Worm (Caenorhabditis elegans) whole organism, late embryonic: Measurements from ENCODE around the gene C55C3.4.

Experiments
- C38D4.7 ChIP-seq: fragments of 200-800 bp; sonication (Bioruptor generic); optimal IDR thresholded peaks from 2 replicates; lab custom pipeline; 2018; ENCODE audit warnings: mild to moderate bottlenecking, missing genetic modification characterization, moderate library complexity, missing compliant biosample characterization
- K02D7.2 ChIP-seq: sonication (generic microtip); optimal IDR thresholded peaks from 2 replicates; lab custom pipeline; 2017; ENCODE audit warnings: mild to moderate bottlenecking, missing genetic modification characterization, missing compliant biosample characterization
- T23F11.4 ChIP-seq: fragments of 200-800 bp; sonication (Bioruptor generic); optimal IDR thresholded peaks from 2 replicates; lab custom pipeline; 2018; ENCODE audit warnings: mild to moderate bottlenecking, missing genetic modification characterization, missing compliant biosample characterization
- ahr-1 ChIP-seq: sonication (generic microtip); optimal IDR thresholded peaks from 2 replicates; lab custom pipeline; 2016; ENCODE audit warnings: missing genetic modification characterization, missing compliant biosample characterization
- ceh-2 ChIP-seq: sonication (generic microtip); optimal IDR thresholded peaks from 2 replicates; lab custom pipeline; 2016; ENCODE audit warnings: missing genotype, missing genetic modification characterization, missing compliant biosample characterization
- ceh-22 ChIP-seq: sonication (generic microtip); optimal IDR thresholded peaks from 2 replicates; lab custom pipeline; 2017; ENCODE audit warnings: missing biosample characterization, missing genetic modification characterization
- ceh-31 ChIP-seq: sonication (generic microtip); optimal IDR thresholded peaks from 2 replicates; lab custom pipeline; 2016; ENCODE audit warnings: missing genetic modification characterization, missing compliant biosample characterization
- ceh-34 ChIP-seq: sonication (generic microtip); optimal IDR thresholded peaks from 2 replicates; lab custom pipeline; 2016; ENCODE audit warnings: mild to moderate bottlenecking, missing genetic modification characterization, missing compliant biosample characterization
- ceh-45 ChIP-seq: fragments of 200-800 bp; sonication (Bioruptor generic); IDR thresholded peaks from 2 replicates; pipeline ENCODE4 v1.3.6; 2022; ENCODE audit warnings: missing genetic modification reagents, missing genetic modification characterization, missing compliant biosample characterization
- ceh-48 ChIP-seq: sonication (generic microtip); optimal IDR thresholded peaks from 2 replicates; lab custom pipeline; 2016; ENCODE audit warnings: missing genetic modification characterization, inconsistent platforms, missing compliant biosample characterization
- ceh-6 ChIP-seq: fragments of 200-800 bp; sonication (Bioruptor generic); optimal IDR thresholded peaks from 2 replicates; lab custom pipeline; 2018; ENCODE audit warnings: mild to moderate bottlenecking, missing genetic modification characterization, missing compliant biosample characterization
- ceh-9 ChIP-seq: sonication (generic microtip); optimal IDR thresholded peaks from 2 replicates; lab custom pipeline; 2016; ENCODE audit warnings: mild to moderate bottlenecking, missing genetic modification characterization, inconsistent platforms, missing compliant biosample characterization
- che-1 ChIP-seq: sonication (generic microtip); optimal IDR thresholded peaks from 2 replicates; lab custom pipeline; 2016; ENCODE audit warnings: mild to moderate bottlenecking, missing genetic modification characterization, missing compliant biosample characterization
- dve-1 ChIP-seq: sonication (generic microtip); optimal IDR thresholded peaks from 2 replicates; lab custom pipeline; 2017; ENCODE audit warnings: antibody characterized with exemption, mild to moderate bottlenecking, missing genetic modification characterization, missing compliant biosample characterization
- elt-2 ChIP-seq: sonication (generic microtip); optimal IDR thresholded peaks from 2 replicates; lab custom pipeline; 2016; ENCODE audit warnings: missing genetic modification reagents, missing genetic modification characterization, missing compliant biosample characterization
- ets-4 ChIP-seq: sonication (generic microtip); optimal IDR thresholded peaks from 2 replicates; lab custom pipeline; 2016; ENCODE audit warnings: missing genetic modification characterization, missing compliant biosample characterization
- fax-1 ChIP-seq: sonication (generic microtip); optimal IDR thresholded peaks from 2 replicates; lab custom pipeline; 2016; ENCODE audit warnings: missing genotype, missing genetic modification characterization, missing compliant biosample characterization
- gmeb-2 ChIP-seq: sonication (generic microtip); optimal IDR thresholded peaks from 2 replicates; lab custom pipeline; 2016; ENCODE audit warnings: missing genetic modification characterization, inconsistent platforms, missing compliant biosample characterization
- hlh-13 ChIP-seq: fragments of 200-800 bp; sonication (Bioruptor generic); optimal IDR thresholded peaks from 2 replicates; lab custom pipeline; 2018; ENCODE audit warnings: mild to moderate bottlenecking, missing genetic modification characterization, missing compliant biosample characterization
- hlh-8 ChIP-seq: sonication (generic microtip); optimal IDR thresholded peaks from 2 replicates; lab custom pipeline; 2016; ENCODE audit warnings: missing genotype, missing genetic modification characterization, missing compliant biosample characterization
- mec-3 ChIP-seq: sonication (generic microtip); optimal IDR thresholded peaks from 2 replicates; lab custom pipeline; 2016; ENCODE audit warnings: borderline replicate concordance, missing genetic modification characterization, missing compliant biosample characterization
- nfya-1 ChIP-seq: sonication (generic microtip); optimal IDR thresholded peaks from 2 replicates; lab custom pipeline; 2017; ENCODE audit warnings: missing genetic modification characterization, mild to moderate bottlenecking, missing compliant biosample characterization, antibody characterized with exemption, moderate library complexity
- odd-2 ChIP-seq: sonication (generic microtip); optimal IDR thresholded peaks from 2 replicates; lab custom pipeline; 2017; ENCODE audit warnings: antibody characterized with exemption, mild to moderate bottlenecking, missing genetic modification characterization, missing compliant biosample characterization
- pha-2 ChIP-seq: sonication (generic microtip); optimal IDR thresholded peaks from 2 replicates; lab custom pipeline; 2017; ENCODE audit warnings: mild to moderate bottlenecking, missing genetic modification characterization, missing compliant biosample characterization
- pha-4 ChIP-seq: fragments of 150-350 bp; optimal IDR thresholded peaks from 2 replicates; lab custom pipeline; 2018; ENCODE audit warnings: missing biosample characterization, missing genetic modification reagents, missing genetic modification characterization
- pqm-1 ChIP-seq: sonication (generic microtip); optimal IDR thresholded peaks from 2 replicates; lab custom pipeline; 2016; ENCODE audit warnings: missing genetic modification characterization, missing compliant biosample characterization
- ref-2 ChIP-seq: sonication (generic microtip); optimal IDR thresholded peaks from 2 replicates; lab custom pipeline; 2016; ENCODE audit warnings: missing genetic modification characterization, missing compliant biosample characterization
- rnt-1 ChIP-seq: sonication (generic microtip); optimal IDR thresholded peaks from 2 replicates; lab custom pipeline; 2016; ENCODE audit warnings: missing genetic modification characterization, missing compliant biosample characterization
- sdc-2 ChIP-seq: sonication (generic microtip); optimal IDR thresholded peaks from 2 replicates; lab custom pipeline; 2016; ENCODE audit warnings: missing genotype, missing genetic modification characterization, missing compliant biosample characterization
- sox-2 ChIP-seq: fragments of 200-800 bp; sonication (Bioruptor generic); IDR thresholded peaks from 2 replicates; pipeline ENCODE4 v1.3.6; 2022; ENCODE audit warnings: missing genetic modification reagents, missing genetic modification characterization, missing compliant biosample characterization
- sox-4 ChIP-seq: sonication (generic microtip); optimal IDR thresholded peaks from 2 replicates; lab custom pipeline; 2017; ENCODE audit warnings: mild to moderate bottlenecking, missing genetic modification characterization, inconsistent platforms, missing compliant biosample characterization
- tbx-2 ChIP-seq: sonication (generic microtip); optimal IDR thresholded peaks from 2 replicates; lab custom pipeline; 2016; ENCODE audit warnings: missing genetic modification characterization, missing compliant biosample characterization
- tbx-7 ChIP-seq: sonication (generic microtip); optimal IDR thresholded peaks from 2 replicates; lab custom pipeline; 2016; ENCODE audit warnings: missing genotype, missing genetic modification characterization, missing compliant biosample characterization
- ttx-3 ChIP-seq: sonication (generic microtip); optimal IDR thresholded peaks from 2 replicates; lab custom pipeline; 2016; ENCODE audit warnings: missing genetic modification reagents, missing genetic modification characterization, missing compliant biosample characterization
- unc-42 ChIP-seq: sonication (generic microtip); optimal IDR thresholded peaks from 2 replicates; lab custom pipeline; 2016; ENCODE audit warnings: missing genotype, missing genetic modification characterization, missing compliant biosample characterization
- unc-55 ChIP-seq: sonication (generic microtip); optimal IDR thresholded peaks from 2 replicates; lab custom pipeline; 2017; ENCODE audit warnings: missing biosample characterization, missing genetic modification reagents, missing genetic modification characterization
- zip-5 ChIP-seq: sonication (generic microtip); optimal IDR thresholded peaks from 2 replicates; lab custom pipeline; 2016; ENCODE audit warnings: missing genetic modification characterization, missing compliant biosample characterization

C55C3.4 gene

ce11 chrIV:5678044-5678443, at the start of gene C55C3.4:
TSS of gene C55C3.4 (minus strand) at chrIV:5678144.
- TF ChIP-seq ceh-45 (GFP tag; lab: Robert Waterston, UW) (no peak), ets-4 (tag; lab: Kevin White, UChicago) (no peak), hlh-13 (no peak), fax-1 (tag; lab: Kevin White, UChicago) (no peak), rnt-1 (no peak), T23F11.4 (no peak), C38D4.7 (GFP tag; lab: Kevin White, UChicago) (no peak), che-1 (tag; lab: Kevin White, UChicago) (no peak), ceh-9 (tag; lab: Kevin White, UChicago) (no peak), pha-2 (tag; lab: Kevin White, UChicago) (no peak), mec-3 (no peak), tbx-2 (tag; lab: Kevin White, UChicago) (no peak), ceh-34 (tag; lab: Kevin White, UChicago) (no peak), sox-2 (no peak), ahr-1 (no peak)
- TF ChIP-seq, all 69 proteins: peak for 0

ce11 chrIV:5725300-5725699, 47.4 kb upstream of the C55C3.4 start, which contains the start of gene H35B03.1:
TSS of gene H35B03.1 (plus strand) at chrIV:5725600.
- TF ChIP-seq sox-4 (no peak), unc-42 (tag; lab: Kevin White, UChicago) (peak; percentile 9)
- TF ChIP-seq, all 69 proteins: peak for 1

DNA sequence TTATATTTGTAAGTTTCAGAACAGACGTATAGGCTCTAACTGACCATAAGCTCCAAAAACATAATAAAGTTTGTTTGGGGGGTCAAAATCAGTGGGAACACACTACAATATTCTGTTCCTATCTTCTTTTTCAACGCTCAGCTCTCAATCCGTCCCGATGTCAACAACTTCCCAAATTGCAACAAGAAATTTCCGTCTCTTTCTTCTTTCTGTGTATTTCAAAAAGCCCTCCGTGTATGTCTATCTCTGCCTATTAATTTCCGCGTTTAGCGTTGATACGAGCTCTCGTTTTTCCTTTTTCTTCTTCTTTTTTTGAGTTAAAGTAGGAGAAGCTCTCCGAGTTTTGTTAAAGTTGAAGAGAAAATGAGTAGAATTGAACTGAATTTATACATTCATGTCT, 45.7 kb upstream of the C55C3.4 start:
- no peak for TF ChIP-seq unc-55 (GFP tag; lab: Kevin White, UChicago)
- no peak for TF ChIP-seq pqm-1
- no peak for TF ChIP-seq pha-4 (tag; lab: Kevin White, UChicago)
- TF ChIP-seq T23F11.4, result no peak
- TF ChIP-seq ceh-48 (tag; lab: Kevin White, UChicago), result no peak
- no peak for TF ChIP-seq zip-5

- no peak for TF ChIP-seq dve-1 (tag; lab: Kevin White, UChicago)
- TF ChIP-seq nfya-1 (tag; lab: Kevin White, UChicago), result peak; percentile 97
Observed at ce11 chrIV:5715341-5716112, 37.6 kb upstream of the C55C3.4 start.

- TF ChIP-seq elt-2 (tag; lab: Kevin White, UChicago) (peak; percentile 20), ceh-31 (tag; lab: Kevin White, UChicago) (no peak), T23F11.4 (no peak), ceh-2 (tag; lab: Kevin White, UChicago) (no peak), che-1 (tag; lab: Kevin White, UChicago) (no peak), ttx-3 (tag; lab: Kevin White, UChicago) (no peak)
Observed at ce11 chrIV:5708796-5709195, 30.9 kb upstream of the C55C3.4 start, which contains the start of gene C55C3.1. TSS of gene C55C3.1 (plus strand) at chrIV:5709096.

DNA sequence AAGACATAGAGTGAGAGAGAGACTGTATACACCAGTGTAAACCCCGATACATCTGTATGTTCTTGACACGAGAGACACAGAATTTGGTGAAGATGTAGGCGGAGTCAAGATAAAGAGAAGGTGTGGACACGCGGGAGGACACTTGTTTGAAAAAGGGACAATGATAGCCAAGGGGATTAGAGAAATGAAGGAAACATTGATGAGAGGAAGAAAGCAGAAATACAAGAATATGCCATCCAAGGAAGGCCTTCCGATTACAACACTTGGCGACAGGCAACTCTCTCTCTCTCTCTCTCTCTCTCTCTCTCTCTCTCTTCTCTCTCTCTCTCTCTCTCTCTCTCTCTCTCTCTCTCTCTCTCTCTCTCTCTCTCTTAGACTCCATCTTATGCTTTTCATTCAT, 28.7 kb upstream of the C55C3.4 start:
- TF ChIP-seq ceh-22 (no peak), hlh-8 (no peak), tbx-7 (tag; lab: Kevin White, UChicago) (no peak), ceh-34 (tag; lab: Kevin White, UChicago) (no peak), T23F11.4 (no peak), ref-2 (tag; lab: Kevin White, UChicago) (no peak), odd-2 (tag; lab: Kevin White, UChicago) (no peak), elt-2 (tag; lab: Kevin White, UChicago) (no peak), ceh-6 (GFP tag; lab: Kevin White, UChicago) (no peak), gmeb-2 (tag; lab: Kevin White, UChicago) (no peak), unc-42 (tag; lab: Kevin White, UChicago) (no peak), sdc-2 (tag; lab: Kevin White, UChicago) (no peak), pha-4 (tag; lab: Kevin White, UChicago) (no peak), K02D7.2 (tag; lab: Kevin White, UChicago) (no peak), ceh-9 (tag; lab: Kevin White, UChicago) (no peak)
